Fruit fly (Drosophila melanogaster) whole organism, adult: ENCODE data around the gene eater.

ENCODE experiments used
- CG11617 ChIP-seq: fragments of 200-800 bp; sonication (Bioruptor generic); optimal IDR thresholded peaks from 2 replicates; lab custom pipeline; 2017; ENCODE audit warnings: mild to moderate bottlenecking, missing biosample characterization, missing genetic modification reagents, missing genetic modification characterization
- CG7045 ChIP-seq: fragments of 200-800 bp; sonication (Bioruptor generic); optimal IDR thresholded peaks from 2 replicates; lab custom pipeline; 2017; ENCODE audit warnings: missing biosample characterization, mild to moderate bottlenecking, missing genetic modification characterization
- Clk ChIP-seq: fragments of 200-800 bp; sonication (Bioruptor generic); optimal IDR thresholded peaks from 2 replicates; lab custom pipeline; 2017; ENCODE audit warnings: missing biosample characterization, missing genetic modification characterization
- Hr96 ChIP-seq: fragments of 200-800 bp; sonication (Bioruptor generic); optimal IDR thresholded peaks from 2 replicates; lab custom pipeline; 2016; ENCODE audit warnings: missing biosample characterization, missing genetic modification characterization
- cic ChIP-seq: fragments of 200-800 bp; sonication (Bioruptor generic); optimal IDR thresholded peaks from 2 replicates; lab custom pipeline; 2017; ENCODE audit warnings: missing biosample characterization, mild to moderate bottlenecking, missing genetic modification characterization, moderate library complexity
- cnc ChIP-seq, 2 experiments: fragments of >200 bp; optimal IDR thresholded peaks; 2 replicates each; lab custom pipeline; 2017
- ovo ChIP-seq: fragments of 200-800 bp; sonication (Bioruptor generic); optimal IDR thresholded peaks from 2 replicates; lab custom pipeline; 2016; ENCODE audit warnings: missing biosample characterization, missing genetic modification characterization
- pad ChIP-seq: fragments of 200-800 bp; sonication (Bioruptor generic); optimal IDR thresholded peaks from 3 replicates; lab custom pipeline; 2017; ENCODE audit warnings: missing biosample characterization, missing genetic modification characterization, mild to moderate bottlenecking, moderate library complexity, missing genetic modification reagents
- tj ChIP-seq: fragments of 200-800 bp; sonication (Bioruptor generic); optimal IDR thresholded peaks from 3 replicates; lab custom pipeline; 2017; ENCODE audit warnings: missing biosample characterization, mild to moderate bottlenecking, missing genetic modification characterization, moderate library complexity

DNA sequence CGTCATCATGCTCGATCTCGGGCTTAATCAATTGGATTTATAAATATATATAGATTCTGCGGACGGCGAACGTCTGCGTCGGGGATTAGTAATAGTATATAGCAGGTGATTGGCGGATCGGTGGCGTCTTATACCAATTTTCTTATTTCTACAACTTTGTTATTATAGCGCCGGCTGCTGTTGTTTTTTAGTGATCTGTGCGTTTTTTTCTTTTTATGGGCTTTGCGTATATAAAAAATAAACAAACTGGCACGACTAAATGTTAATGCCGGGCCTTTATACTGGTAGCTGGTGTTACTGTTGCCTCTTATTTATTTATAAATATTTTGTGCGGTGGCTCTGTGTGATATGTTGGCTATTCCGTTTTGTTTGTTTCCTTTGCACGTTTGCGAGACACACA lies 30.3 kb downstream of the eater start:
- no peak for TF ChIP-seq cic (GFP tag; lab: Kevin White, UChicago)
- TF ChIP-seq CG11617 (GFP tag; lab: Kevin White, UChicago): no peak
- no peak for TF ChIP-seq tj
- no peak for TF ChIP-seq cnc (optimal IDR thresholded peaks at IDR 0.05; lab: Kevin White, UChicago)
- no peak for TF ChIP-seq CG7045 (GFP tag; lab: Kevin White, UChicago)
- no peak for TF ChIP-seq pad
- TF ChIP-seq ovo: no peak
- TF ChIP-seq Hr96 (GFP tag; lab: Kevin White, UChicago): no peak
- no peak for TF ChIP-seq Clk (GFP tag; lab: Kevin White, UChicago)
